Fruit fly (Drosophila melanogaster): ENCODE results near the gene Pglym87.

- no peak for TF ChIP-seq Lpt (GFP tag; optimal IDR thresholded peaks at IDR 0.05)
- TF ChIP-seq Ets96B (tag; optimal IDR thresholded peaks at IDR 0.05): no peak
- no peak for TF ChIP-seq Sox14 (GFP tag; optimal IDR thresholded peaks at IDR 0.05)
- TF ChIP-seq CG15336 (GFP tag; IDR thresholded peaks at IDR 0.05): no peak
- TF ChIP-seq Eip93F (GFP tag; optimal IDR thresholded peaks at IDR 0.05): no peak
- TF ChIP-seq vri (GFP tag; optimal IDR thresholded peaks at IDR 0.05): no peak
- no peak for TF ChIP-seq CG16779 (tag; optimal IDR thresholded peaks at IDR 0.05)
These were observed 10.4 kb downstream of the Pglym87 start, which contains the start of gene Rsbp15 for dm6 chr3R:12222093-12222492.

All from whole organism, prepupa.